Worm (Caenorhabditis elegans): Measurements from ENCODE around the gene Y39B6A.10.

DNA sequence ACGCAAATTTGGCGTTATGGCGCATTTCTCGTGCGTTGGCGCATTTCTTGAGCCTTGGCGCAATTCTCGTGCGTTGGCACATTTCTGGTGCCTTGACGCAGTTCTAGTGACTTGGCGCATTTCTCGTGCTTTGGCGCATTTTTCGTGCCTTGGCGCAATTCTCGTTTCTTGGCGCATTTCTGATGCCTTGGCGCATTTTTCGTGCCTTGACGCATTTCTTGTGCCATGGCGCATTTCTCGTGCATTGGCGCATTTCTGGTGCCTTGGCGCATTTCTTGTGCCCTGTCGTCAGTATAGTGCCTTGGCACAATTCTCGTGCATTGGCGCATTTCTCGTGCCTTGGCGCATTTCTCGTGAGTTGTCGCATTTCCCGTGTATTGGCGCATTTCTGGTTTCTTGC is 14.9 kb upstream of the Y39B6A.10 start:
- TF ChIP-seq pha-4 (tag; optimal IDR thresholded peaks at IDR 0.05) (no peak), elt-3 (tag; optimal IDR thresholded peaks at IDR 0.05) (no peak), nhr-77 (tag; optimal IDR thresholded peaks at IDR 0.05) (no peak), ztf-4 (tag; optimal IDR thresholded peaks at IDR 0.05) (no peak), fkh-2 (tag; optimal IDR thresholded peaks at IDR 0.05) (no peak), lin-15B (tag; optimal IDR thresholded peaks at IDR 0.05) (no peak), ztf-11 (tag; optimal IDR thresholded peaks at IDR 0.05) (no peak), nhr-28 (tag; optimal IDR thresholded peaks at IDR 0.05) (no peak), nhr-237 (tag; optimal IDR thresholded peaks at IDR 0.05) (no peak), skn-1 (tag; optimal IDR thresholded peaks at IDR 0.05) (no peak), nhr-11 (tag; optimal IDR thresholded peaks at IDR 0.05) (no peak), elt-2 (tag; optimal IDR thresholded peaks at IDR 0.05) (no peak), pqm-1 (tag; optimal IDR thresholded peaks at IDR 0.05) (no peak)

Measured in whole organism, L3 larva.